Worm (Caenorhabditis elegans): ENCODE measurements around the gene cpsf-3.

Gene cpsf-3

ce11 chrIV:13299648-13300047, 17.0 kb upstream of the cpsf-3 start:
- no peak for TF ChIP-seq hlh-13 (GFP tag; optimal IDR thresholded peaks at IDR 0.05)
- TF ChIP-seq nfya-1 (tag; optimal IDR thresholded peaks at IDR 0.05) = no peak

ce11 chrIV:13297746-13298145, 15.1 kb upstream of the cpsf-3 start, which contains the start of the genes Y67H2A.2 and micu-1:
Gene Y67H2A.2 (minus strand): TSS chrIV:13297819.
Gene micu-1 (plus strand): TSS chrIV:13297926.
- no peak for TF ChIP-seq mec-3 (tag; optimal IDR thresholded peaks at IDR 0.05; ENCODE audit: borderline replicate concordance)
- TF ChIP-seq ref-2 (tag; optimal IDR thresholded peaks at IDR 0.05) = peak; percentile 6
- no peak for TF ChIP-seq lin-11 (tag; optimal IDR thresholded peaks at IDR 0.05)
- TF ChIP-seq gmeb-2 (tag; optimal IDR thresholded peaks at IDR 0.05) = no peak
- TF ChIP-seq sox-4 (tag; optimal IDR thresholded peaks at IDR 0.05) = no peak
- TF ChIP-seq madf-2 (tag; optimal IDR thresholded peaks at IDR 0.05) = no peak
- no peak for TF ChIP-seq tbx-7 (tag; optimal IDR thresholded peaks at IDR 0.05)
- no peak for TF ChIP-seq pros-1 (tag; optimal IDR thresholded peaks at IDR 0.05)
- TF ChIP-seq ceh-34 (tag; optimal IDR thresholded peaks at IDR 0.05) = peak; percentile 28
- peak; percentile 7 for TF ChIP-seq K09A11.1 (tag; optimal IDR thresholded peaks at IDR 0.05; ENCODE audit: insufficient read depth)
- TF ChIP-seq ztf-16 (tag; optimal IDR thresholded peaks at IDR 0.05) = peak; percentile 15
- peak; percentile 51 for TF ChIP-seq ceh-31 (tag; optimal IDR thresholded peaks at IDR 0.05)
- TF ChIP-seq lim-6 (tag; optimal IDR thresholded peaks at IDR 0.05) = no peak
- TF ChIP-seq elt-2 (tag; optimal IDR thresholded peaks at IDR 0.05) = peak; percentile 59
- no peak for TF ChIP-seq nhr-232 (tag; optimal IDR thresholded peaks at IDR 0.05)
- TF ChIP-seq ets-4 (tag; optimal IDR thresholded peaks at IDR 0.05) = no peak
- TF ChIP-seq Y22D7AL.16 (tag; optimal IDR thresholded peaks at IDR 0.05) = no peak
- peak; percentile 63 for TF ChIP-seq unc-55 (GFP tag; optimal IDR thresholded peaks at IDR 0.05)
- no peak for TF ChIP-seq syd-9 (tag; optimal IDR thresholded peaks at IDR 0.05)
- TF ChIP-seq ceh-14 (tag; optimal IDR thresholded peaks at IDR 0.05) = peak; percentile 78
- TF ChIP-seq hlh-15 (tag; optimal IDR thresholded peaks at IDR 0.05) = no peak
- TF ChIP-seq ceh-24 (tag; optimal IDR thresholded peaks at IDR 0.05) = no peak
- no peak for TF ChIP-seq npax-4 (tag; optimal IDR thresholded peaks at IDR 0.05)
- TF ChIP-seq zip-5 (tag; optimal IDR thresholded peaks at IDR 0.05) = no peak
- TF ChIP-seq unc-42 (tag; optimal IDR thresholded peaks at IDR 0.05) = peak; percentile 100
- no peak for TF ChIP-seq ceh-2 (tag; optimal IDR thresholded peaks at IDR 0.05)
- no peak for TF ChIP-seq C08G9.2 (tag; optimal IDR thresholded peaks at IDR 0.05)
- TF ChIP-seq hlh-6 (tag; optimal IDR thresholded peaks at IDR 0.05) = no peak
- TF ChIP-seq hlh-30 (tag; optimal IDR thresholded peaks at IDR 0.05; ENCODE audit: insufficient read depth) = no peak
- no peak for TF ChIP-seq che-1 (tag; optimal IDR thresholded peaks at IDR 0.05)
- TF ChIP-seq elt-4 (tag; optimal IDR thresholded peaks at IDR 0.05) = no peak
- TF ChIP-seq hlh-8 (tag; optimal IDR thresholded peaks at IDR 0.05) = no peak
- peak; percentile 69 for TF ChIP-seq nfya-1 (tag; optimal IDR thresholded peaks at IDR 0.05)
- peak; percentile 15 for TF ChIP-seq rnt-1 (tag; optimal IDR thresholded peaks at IDR 0.05)
- TF ChIP-seq unc-86 (tag; optimal IDR thresholded peaks at IDR 0.05) = peak; percentile 39
- no peak for TF ChIP-seq ceh-19 (GFP tag; optimal IDR thresholded peaks at IDR 0.05)
- no peak for TF ChIP-seq fkh-6 (tag; optimal IDR thresholded peaks at IDR 0.05)
- no peak for TF ChIP-seq pha-2 (tag; optimal IDR thresholded peaks at IDR 0.05)
- no peak for TF ChIP-seq F13H6.1 (tag; optimal IDR thresholded peaks at IDR 0.05)
- no peak for TF ChIP-seq fkh-10 (GFP tag; optimal IDR thresholded peaks at IDR 0.05)
- no peak for TF ChIP-seq ahr-1 (tag; optimal IDR thresholded peaks at IDR 0.05)
- peak; percentile 60 for TF ChIP-seq ceh-18 (tag; optimal IDR thresholded peaks at IDR 0.05)
- peak; percentile 33 for TF ChIP-seq ceh-48 (tag; optimal IDR thresholded peaks at IDR 0.05)
